1 worm cellular context compared by ENCODE assay signal in genomic region chrII:3482231-3482630, ce11.
TF ChIP-seq lines count a peak whose summit lies in the region.

smu-2 (plus strand) TSS chrII:3482408.

TF ChIP-seq in whole organism, L4 larva, 104 proteins besides CTCF, POLR2A, EP300 and RAD21 (continued from another document):
- TF ChIP-seq nhr-77 (tag; optimal IDR thresholded peaks at IDR 0.05; lab: Kevin White, UChicago) (no peak), madf-5 (GFP tag; IDR thresholded peaks at IDR 0.05; lab: Robert Waterston, UW) (no peak; a peak in 1 of 4 replicates), dpl-1 (GFP tag; optimal IDR thresholded peaks at IDR 0.05; lab: Kevin White, UChicago) (peak; percentile 62), Y48G9A.11 (GFP tag; IDR thresholded peaks at IDR 0.05; lab: Robert Waterston, UW) (no peak), lin-38 (GFP tag; IDR thresholded peaks at IDR 0.05; lab: Robert Waterston, UW) (peak; percentile 97), dve-1 (tag; optimal IDR thresholded peaks at IDR 0.05; lab: Kevin White, UChicago; ENCODE audit: insufficient read depth) (no peak), nhr-42 (GFP tag; IDR thresholded peaks at IDR 0.05; lab: Robert Waterston, UW) (no peak), unc-130 (GFP tag; optimal IDR thresholded peaks at IDR 0.05; lab: Kevin White, UChicago) (peak; percentile 89), unc-39 (tag; optimal IDR thresholded peaks at IDR 0.05; lab: Kevin White, UChicago) (no peak)
TF ChIP-seq in whole organism, L4 larva: peak in this region for 16.
